Worm (Caenorhabditis elegans) whole organism, L4/young adult: ENCODE data around the gene K08B12.3.

Source experiments
- W03F9.2 ChIP-seq: fragments of 150-350 bp; optimal IDR thresholded peaks from 2 replicates; lab custom pipeline; 2014; ENCODE audit warnings: missing biosample characterization, missing genetic modification characterization
- dao-5 ChIP-seq: sonication (generic microtip); optimal IDR thresholded peaks from 2 replicates; lab custom pipeline; 2016; ENCODE audit warnings: missing genotype, missing genetic modification characterization, moderate library complexity, missing compliant biosample characterization
- him-1 ChIP-seq: sonication (generic microtip); optimal IDR thresholded peaks from 2 replicates; lab custom pipeline; 2016; ENCODE audit warnings: missing genotype, missing genetic modification reagents, missing genetic modification characterization, missing compliant biosample characterization

The K08B12.3 gene

ce11 chrV:6234876-6235275 is at the start of gene K08B12.3:
TSS of gene K08B12.3 (plus strand) at chrV:6235176.
- TF ChIP-seq W03F9.2: no peak
- TF ChIP-seq dao-5: no peak
- no peak for TF ChIP-seq him-1 (tag; lab: Kevin White, UChicago)

DNA sequence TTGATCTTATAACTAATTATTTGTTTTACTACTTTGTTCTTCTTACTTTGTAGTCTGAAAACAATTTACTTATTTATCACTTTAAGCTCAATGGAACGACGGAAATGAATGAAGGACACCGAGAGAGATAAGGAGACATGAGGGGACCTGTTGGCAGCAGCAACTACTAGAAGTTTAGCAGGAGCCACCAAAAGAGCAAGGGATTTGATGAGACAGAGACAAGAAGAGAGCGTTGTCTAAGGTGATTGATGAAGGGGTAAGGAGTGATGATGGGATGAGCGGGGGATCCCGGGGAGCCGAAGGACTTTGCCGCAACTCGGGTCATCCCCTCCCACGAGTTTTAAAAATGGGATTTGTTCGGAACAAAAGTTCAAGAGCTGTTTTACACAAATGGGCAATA is 32.4 kb upstream of the K08B12.3 start, which contains the start of gene ttn-1:
TSS of gene ttn-1 (minus strand) at position 60 of the 400 bp plus-strand sequence.
- TF ChIP-seq dao-5 (no peak), him-1 (tag; lab: Kevin White, UChicago) (no peak), W03F9.2 (no peak)

DNA sequence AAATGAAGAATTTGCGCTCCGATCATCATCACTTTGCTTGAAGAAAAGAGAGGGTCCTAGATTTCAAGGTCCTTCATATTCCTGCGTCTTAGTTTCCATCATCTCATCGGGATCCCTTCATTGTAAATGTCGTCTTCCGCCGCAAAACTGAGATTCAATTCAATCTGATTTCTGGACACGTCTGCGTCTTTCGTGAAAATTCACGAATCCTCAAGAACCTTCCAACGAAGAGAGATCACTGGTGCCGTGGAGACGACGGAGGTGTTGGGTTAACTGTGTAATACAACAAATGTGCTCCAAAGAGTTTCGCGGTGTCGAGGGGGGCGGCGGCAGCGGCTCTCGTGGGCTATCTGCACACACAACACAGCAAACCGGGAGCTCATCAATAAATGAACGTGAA is 30.9 kb upstream of the K08B12.3 start:
- TF ChIP-seq dao-5 (no peak), W03F9.2 (no peak), him-1 (tag; lab: Kevin White, UChicago) (no peak)

ce11 chrV:6206498-6206897 is 28.5 kb upstream of the K08B12.3 start, which contains the start of gene W06H8.2:
TSS of gene W06H8.2 (plus strand) at chrV:6206755.
- no peak for TF ChIP-seq him-1 (tag; lab: Kevin White, UChicago)
- TF ChIP-seq dao-5: no peak
- TF ChIP-seq W03F9.2: no peak

DNA sequence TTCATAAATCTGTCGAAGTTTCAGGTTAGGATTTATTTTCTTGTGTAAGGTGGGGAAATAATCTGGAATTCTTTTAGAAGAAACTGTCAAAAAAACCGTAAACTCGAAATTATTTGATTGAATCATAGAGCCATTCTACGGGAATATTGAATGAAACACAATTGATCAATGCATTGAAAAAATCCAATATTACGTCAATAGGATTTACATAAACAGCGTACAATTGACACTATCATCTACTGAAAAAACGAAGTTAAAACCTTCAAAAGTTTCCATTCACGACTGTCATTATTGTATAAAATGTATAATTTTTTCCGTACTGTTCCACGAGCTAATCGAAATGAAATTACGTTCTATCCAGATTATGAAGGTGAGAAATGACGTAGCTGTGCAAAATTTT is 26.4 kb upstream of the K08B12.3 start, which contains the start of gene rme-1:
TSS of gene rme-1 (plus strand) at position 301 of the 400 bp plus-strand sequence.
- no peak for TF ChIP-seq dao-5
- TF ChIP-seq W03F9.2: no peak
- TF ChIP-seq him-1 (tag; lab: Kevin White, UChicago): no peak

DNA sequence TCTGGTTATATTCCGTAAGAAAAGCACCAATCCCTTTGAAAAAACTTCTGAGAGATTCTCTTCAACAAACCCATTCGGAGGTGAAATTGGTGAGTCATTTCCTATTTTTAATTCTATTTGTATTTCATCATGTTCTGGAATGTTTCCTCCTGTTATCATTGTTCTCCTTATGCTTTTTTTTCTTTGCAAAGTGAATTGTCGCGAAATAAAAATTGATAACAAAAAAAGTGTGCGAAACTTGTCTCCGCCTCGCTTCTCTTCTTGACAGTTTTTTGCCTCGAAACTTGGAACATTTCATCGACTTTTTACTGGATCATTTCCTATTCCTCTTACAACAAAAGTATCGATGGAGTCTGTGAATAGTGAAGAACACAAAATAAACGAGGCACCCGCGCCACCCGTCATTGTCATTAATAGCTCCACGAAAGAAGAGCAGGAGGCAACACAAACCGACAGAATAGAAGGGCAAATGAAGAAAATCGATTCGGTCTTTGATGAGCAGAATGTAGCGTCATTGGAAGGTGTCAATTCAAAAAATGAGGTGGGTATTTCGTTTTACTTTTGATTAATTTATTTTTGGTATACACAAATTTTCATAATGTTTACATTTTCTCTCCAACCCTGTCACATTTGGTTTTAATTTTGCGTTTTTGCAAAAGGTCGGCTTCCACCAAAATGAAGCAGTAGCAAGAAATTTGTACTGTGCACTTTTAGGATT is 24.9 kb upstream of the K08B12.3 start:
- TF ChIP-seq dao-5 (no peak), W03F9.2 (no peak), him-1 (tag; lab: Kevin White, UChicago) (no peak)

DNA sequence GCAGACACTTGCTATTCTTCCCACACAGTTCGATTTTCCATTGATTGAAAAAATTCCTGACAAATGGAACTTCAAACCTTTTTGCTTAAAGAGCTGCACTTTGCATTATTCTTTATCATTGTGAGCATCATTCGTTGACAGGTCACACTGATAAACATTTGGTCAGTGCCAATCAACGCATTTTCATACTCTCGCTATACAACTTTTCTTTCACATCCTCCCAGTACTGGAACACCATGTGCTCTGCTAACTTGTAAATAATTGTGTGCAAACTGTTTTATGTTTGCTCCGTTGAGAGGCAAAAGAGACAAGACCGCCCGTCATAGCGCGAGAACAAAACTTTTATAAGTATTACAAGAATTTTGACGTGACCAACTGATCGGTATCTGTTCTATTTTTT is 23.5 kb upstream of the K08B12.3 start:
- no peak for TF ChIP-seq him-1 (tag; lab: Kevin White, UChicago)
- no peak for TF ChIP-seq W03F9.2

ce11 chrV:6212566-6212965 is 22.4 kb upstream of the K08B12.3 start:
- no peak for TF ChIP-seq W03F9.2
- no peak for TF ChIP-seq dao-5
- TF ChIP-seq him-1 (tag; lab: Kevin White, UChicago): no peak

- TF ChIP-seq W03F9.2 (no peak), him-1 (tag; lab: Kevin White, UChicago) (no peak), dao-5 (no peak)
These were observed 21.7 kb upstream of the K08B12.3 start for ce11 chrV:6213216-6213735.

ce11 chrV:6213845-6214244 is 21.1 kb upstream of the K08B12.3 start:
- TF ChIP-seq him-1 (tag; lab: Kevin White, UChicago) (no peak), dao-5 (no peak), W03F9.2 (no peak)

DNA sequence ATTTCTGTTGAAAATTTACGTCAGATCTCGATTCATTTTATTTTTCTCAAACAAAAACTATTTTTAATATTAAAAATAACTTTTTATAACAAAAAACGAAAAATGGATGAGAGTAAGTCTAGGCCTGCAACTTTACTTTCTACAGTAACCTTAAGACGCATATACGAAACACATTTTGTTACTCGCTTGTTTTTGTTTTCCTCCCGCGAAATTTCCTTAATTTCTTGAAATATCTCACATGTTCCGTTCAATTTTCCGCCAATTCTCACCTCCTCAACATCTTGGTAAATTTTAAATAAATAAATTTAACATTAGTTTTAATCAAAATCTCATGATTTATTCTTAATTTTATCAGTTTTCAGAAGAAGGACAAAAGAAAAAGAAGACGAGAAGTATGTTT is 20.5 kb upstream of the K08B12.3 start:
- peak; percentile 24 for TF ChIP-seq W03F9.2
- no peak for TF ChIP-seq dao-5

- no peak for TF ChIP-seq him-1 (tag; lab: Kevin White, UChicago)
- no peak for TF ChIP-seq dao-5
- TF ChIP-seq W03F9.2: no peak
These were observed 17.8 kb upstream of the K08B12.3 start for ce11 chrV:6217142-6217541.

DNA sequence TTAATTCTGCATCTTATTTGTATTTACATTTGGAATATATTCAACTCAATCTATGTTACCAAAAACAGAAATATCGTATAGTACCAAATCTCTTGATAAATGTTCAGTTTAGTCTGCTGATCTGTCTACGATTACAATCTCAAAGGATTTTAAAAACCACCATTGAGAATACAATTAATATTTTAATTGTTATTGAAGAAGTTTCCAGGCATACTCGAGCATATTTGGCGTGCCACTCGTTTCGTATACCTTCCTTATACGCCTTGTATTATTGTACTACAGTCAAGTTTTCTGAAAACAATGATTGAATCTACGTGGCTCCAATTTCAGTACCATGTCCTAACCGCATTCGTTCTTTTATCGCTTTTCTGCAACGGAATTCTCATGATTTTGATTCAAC is 17.1 kb upstream of the K08B12.3 start, which contains the start of gene str-206:
TSS of gene str-206 (plus strand) at position 301 of the 400 bp plus-strand sequence.
- TF ChIP-seq W03F9.2 (no peak), dao-5 (no peak), him-1 (tag; lab: Kevin White, UChicago) (no peak)

DNA sequence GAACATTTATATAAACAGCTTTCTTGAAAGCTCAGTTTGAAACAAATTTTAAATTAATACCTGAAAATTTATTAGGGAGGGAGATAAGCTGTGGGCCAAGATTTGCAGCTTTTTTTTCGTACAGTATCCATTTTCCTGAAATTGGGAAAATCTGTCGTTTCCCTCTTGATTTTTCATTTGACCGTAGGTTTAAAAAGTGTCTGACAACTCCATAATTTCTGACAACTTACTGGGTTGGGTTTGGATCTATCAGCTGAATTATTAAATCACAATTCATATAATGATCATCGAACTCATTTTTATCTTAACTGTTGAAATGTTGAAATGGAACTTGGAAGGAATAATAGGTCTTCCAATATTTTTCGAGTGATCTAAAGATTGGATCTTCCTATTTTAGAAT is 14.2 kb upstream of the K08B12.3 start:
- TF ChIP-seq him-1 (tag; lab: Kevin White, UChicago) (no peak), W03F9.2 (no peak), dao-5 (no peak)

DNA sequence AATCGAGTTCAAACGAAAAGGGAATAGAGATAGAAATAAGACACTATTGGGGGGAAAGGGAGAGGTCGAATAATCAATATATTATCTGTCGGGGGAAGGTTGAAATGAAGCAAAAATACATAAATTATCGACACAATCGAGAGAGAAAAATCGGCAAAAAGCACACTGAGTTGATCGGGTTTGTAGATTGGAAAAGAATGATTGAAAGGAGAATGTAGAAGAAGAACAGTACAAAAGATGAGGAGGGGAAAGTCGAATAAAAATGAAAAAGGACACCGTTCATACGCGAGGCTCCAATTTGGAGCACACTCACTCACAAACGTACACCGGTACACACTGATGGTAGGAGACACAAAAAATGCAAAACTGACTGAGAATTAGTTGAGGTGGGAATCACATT is 13.7 kb upstream of the K08B12.3 start:
- TF ChIP-seq him-1 (tag; lab: Kevin White, UChicago): no peak
